Worm (Caenorhabditis elegans): ENCODE measurements around the gene srh-282.

DNA sequence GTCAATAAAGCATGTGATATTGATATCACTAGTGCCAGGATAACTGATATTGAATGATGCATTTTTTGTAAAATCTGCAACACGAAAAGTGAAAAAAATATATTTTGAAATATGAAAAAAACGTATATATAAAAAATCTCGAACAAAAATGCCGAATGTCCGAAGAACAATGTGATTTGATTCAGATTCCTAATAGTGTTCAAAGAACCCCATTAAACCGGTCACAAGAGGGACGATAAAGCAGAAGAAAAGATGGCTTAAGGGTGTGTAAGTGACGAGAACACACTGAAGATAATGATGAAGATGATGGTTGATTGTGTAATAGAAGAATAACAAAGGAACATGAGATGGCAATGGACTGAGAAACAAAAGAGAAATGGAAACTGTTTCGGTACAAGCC lies 14.8 kb upstream of the srh-282 start, which contains the start of gene T21D12.14:
- TF ChIP-seq F13C5.2 (tag; optimal IDR thresholded peaks at IDR 0.05) = no peak
- no peak for TF ChIP-seq B0310.2 (tag; optimal IDR thresholded peaks at IDR 0.05)
- TF ChIP-seq ama-1 (optimal IDR thresholded peaks at IDR 0.05) = no peak
- no peak for TF ChIP-seq tbx-37 (GFP tag; conservative IDR thresholded peaks at IDR 0.05)
- TF ChIP-seq hnd-1 (tag; optimal IDR thresholded peaks at IDR 0.05) = no peak
- no peak for TF ChIP-seq pes-1 (GFP tag; IDR thresholded peaks at IDR 0.05)
- no peak for TF ChIP-seq tra-4 (tag; optimal IDR thresholded peaks at IDR 0.05)
- no peak for TF ChIP-seq sea-1 (GFP tag; conservative IDR thresholded peaks at IDR 0.05)
- TF ChIP-seq flt-1 (GFP tag; IDR thresholded peaks at IDR 0.05) = no peak
- TF ChIP-seq aly-1 (tag; optimal IDR thresholded peaks at IDR 0.05) = no peak
- TF ChIP-seq scrt-1 (GFP tag; IDR thresholded peaks at IDR 0.05) = no peak
- TF ChIP-seq tbx-11 (GFP tag; IDR thresholded peaks at IDR 0.05) = no peak
